Fruit fly (Drosophila melanogaster) whole organism, wandering third instar larva: ENCODE data around the gene Muc91C.
A peak's percentile ranks its signal among the peaks of the same experiment; 100 is the strongest.

Source experiments
- Abd-B ChIP-seq: fragments of >200 bp; optimal IDR thresholded peaks from 2 replicates; lab custom pipeline; 2017; ENCODE audit warnings: missing biosample characterization, missing genetic modification characterization
- CG32264 ChIP-seq: fragments of 200-800 bp; sonication (Bioruptor generic); optimal IDR thresholded peaks from 2 replicates; lab custom pipeline; 2016; ENCODE audit warnings: missing biosample characterization, missing genetic modification characterization
- CG9705 ChIP-seq: fragments of 200-800 bp; sonication (Bioruptor generic); optimal IDR thresholded peaks from 2 replicates; lab custom pipeline; 2018; ENCODE audit warnings: missing biosample characterization, mild to moderate bottlenecking, missing genetic modification characterization
- CrebA ChIP-seq: fragments of 200-800 bp; sonication (Bioruptor generic); optimal IDR thresholded peaks from 2 replicates; lab custom pipeline; 2016; ENCODE audit warnings: missing biosample characterization, mild to moderate bottlenecking, missing genetic modification characterization, borderline replicate concordance
- Dfd ChIP-seq: fragments of >200 bp; optimal IDR thresholded peaks from 2 replicates; lab custom pipeline; 2017; ENCODE audit warnings: missing biosample characterization, missing genetic modification characterization
- Dif ChIP-seq: fragments of 200-275, 200-300 bp; sonication (Bioruptor generic); optimal IDR thresholded peaks from 2 replicates; lab custom pipeline; 2018; ENCODE audit warnings: missing biosample characterization, missing genetic modification characterization; ENCODE audit not compliant: partially characterized antibody
- GATAd ChIP-seq: sonication (Bioruptor generic); optimal IDR thresholded peaks from 2 replicates; lab custom pipeline; 2016; ENCODE audit warnings: missing biosample characterization, missing genetic modification characterization
- HLH106 ChIP-seq: fragments of 200-800 bp; optimal IDR thresholded peaks from 3 replicates; lab custom pipeline; 2019; ENCODE audit warnings: missing biosample characterization, mild to moderate bottlenecking, missing genetic modification characterization, moderate library complexity
- Hnf4 ChIP-seq: fragments of 200-800 bp; sonication (Bioruptor generic); optimal IDR thresholded peaks from 2 replicates; lab custom pipeline; 2016; ENCODE audit warnings: missing biosample characterization, mild to moderate bottlenecking, missing genetic modification characterization
- Hr78 ChIP-seq: fragments of >200 bp; optimal IDR thresholded peaks from 2 replicates; lab custom pipeline; 2017; ENCODE audit warnings: missing biosample characterization, missing genetic modification characterization
- Hr83 ChIP-seq: fragments of 200-300 bp; sonication (Bioruptor generic); optimal IDR thresholded peaks from 2 replicates; lab custom pipeline; 2016; ENCODE audit warnings: missing biosample characterization, mild to moderate bottlenecking, missing genetic modification characterization, moderate library complexity; ENCODE audit not compliant: poor library complexity, severe bottlenecking
- Jra ChIP-seq: sonication (Bioruptor generic); optimal IDR thresholded peaks from 2 replicates; lab custom pipeline; 2016; ENCODE audit warnings: missing biosample characterization, missing genetic modification characterization
- Mio ChIP-seq: sonication (Bioruptor generic); optimal IDR thresholded peaks from 2 replicates; lab custom pipeline; 2016; ENCODE audit warnings: missing biosample characterization, missing genetic modification characterization
- Myc ChIP-seq: fragments of >200 bp; optimal IDR thresholded peaks from 2 replicates; lab custom pipeline; 2017
- N ChIP-seq: fragments of >200 bp; optimal IDR thresholded peaks from 2 replicates; lab custom pipeline; 2018; ENCODE audit warnings: missing biosample characterization, missing external identifiers, missing genetic modification characterization
- OdsH ChIP-seq: fragments of 200-800 bp; sonication (Bioruptor generic); optimal IDR thresholded peaks from 2 replicates; lab custom pipeline; 2016; ENCODE audit warnings: missing biosample characterization, mild to moderate bottlenecking, missing genetic modification characterization
- Rel ChIP-seq, 2 experiments: fragments of 200-800 bp; sonication (Bioruptor generic) in 1 of 2; optimal IDR thresholded peaks; 2 replicates in 1 of 2; 3 replicates in 1 of 2; lab custom pipeline; 2016 to 2019; ENCODE audit warnings: mild to moderate bottlenecking in 2 of 2, missing biosample characterization in 2 of 2, missing genetic modification characterization in 2 of 2, moderate library complexity in 1 of 2
- Sp1 ChIP-seq: fragments of 200-800 bp; sonication (Bioruptor generic); optimal IDR thresholded peaks from 3 replicates; lab custom pipeline; 2019; ENCODE audit warnings: missing biosample characterization, mild to moderate bottlenecking, missing genetic modification characterization, moderate library complexity
- Vsx2 ChIP-seq: fragments of 200-300, 225-300 bp; sonication (Bioruptor generic); optimal IDR thresholded peaks from 2 replicates; lab custom pipeline; 2018; ENCODE audit warnings: missing biosample characterization, missing genetic modification characterization; ENCODE audit not compliant: partially characterized antibody
- br ChIP-seq: fragments of 200-800 bp; sonication (Bioruptor generic); optimal IDR thresholded peaks from 2 replicates; lab custom pipeline; 2016; ENCODE audit warnings: missing biosample characterization, missing genetic modification characterization
- brk ChIP-seq: fragments of 200-800 bp; sonication (Bioruptor generic); optimal IDR thresholded peaks from 2 replicates; lab custom pipeline; 2016; ENCODE audit warnings: missing biosample characterization, mild to moderate bottlenecking, missing genetic modification characterization
- dl ChIP-seq, 2 experiments: fragments of 175-275, 200-275 bp in 1 of 2; fragments of 200-275 bp in 1 of 2; sonication (Bioruptor generic); optimal IDR thresholded peaks; lab custom pipeline; 2018; ENCODE audit warnings: mild to moderate bottlenecking in 2 of 2, missing biosample characterization in 2 of 2, missing genetic modification characterization in 2 of 2, moderate library complexity in 2 of 2; ENCODE audit not compliant: partially characterized antibody in 2 of 2, insufficient read depth in 1 of 2
- dmrt93B ChIP-seq: fragments of 200-800 bp; sonication (Bioruptor generic); optimal IDR thresholded peaks from 2 replicates; lab custom pipeline; 2018; ENCODE audit warnings: missing biosample characterization, mild to moderate bottlenecking, missing genetic modification characterization
- dsf ChIP-seq: sonication (Bioruptor generic); optimal IDR thresholded peaks from 2 replicates; lab custom pipeline; 2016; ENCODE audit warnings: missing biosample characterization, missing genetic modification characterization, borderline replicate concordance
- ey ChIP-seq: fragments of 200-800 bp; sonication (Bioruptor generic); optimal IDR thresholded peaks from 2 replicates; lab custom pipeline; 2016; ENCODE audit warnings: missing biosample characterization, missing genetic modification characterization
- foxo ChIP-seq, 2 experiments: fragments of 200-800 bp; sonication (Bioruptor generic); optimal IDR thresholded peaks; 2 replicates in 1 of 2; 3 replicates in 1 of 2; lab custom pipeline; 2016 to 2017; ENCODE audit warnings: missing biosample characterization in 2 of 2, missing genetic modification characterization in 2 of 2
- fru ChIP-seq: fragments of 200-800 bp; sonication (Bioruptor generic); optimal IDR thresholded peaks from 3 replicates; lab custom pipeline; 2016; ENCODE audit warnings: missing biosample characterization, mild to moderate bottlenecking, missing genetic modification characterization
- h ChIP-seq: fragments of 200-800 bp; sonication (Bioruptor generic); optimal IDR thresholded peaks from 3 replicates; lab custom pipeline; 2016; ENCODE audit warnings: missing biosample characterization, mild to moderate bottlenecking, missing genetic modification characterization
- jim ChIP-seq: fragments of 175-275, 200-325 bp; sonication (Bioruptor generic); optimal IDR thresholded peaks from 2 replicates; lab custom pipeline; 2016; ENCODE audit warnings: missing biosample characterization, mild to moderate bottlenecking, missing genetic modification characterization
- lola ChIP-seq: fragments of >200 bp; optimal IDR thresholded peaks from 2 replicates; lab custom pipeline; 2017; ENCODE audit warnings: missing biosample characterization, missing genetic modification characterization
- pan ChIP-seq: fragments of >200 bp; optimal IDR thresholded peaks from 2 replicates; lab custom pipeline; 2017
- psq ChIP-seq: fragments of 200-800 bp; sonication (Bioruptor generic); optimal IDR thresholded peaks from 3 replicates; lab custom pipeline; 2017; ENCODE audit warnings: missing biosample characterization, mild to moderate bottlenecking, missing genetic modification characterization, moderate library complexity
- rgr ChIP-seq: fragments of 200-800 bp; sonication (Bioruptor generic); optimal IDR thresholded peaks from 3 replicates; lab custom pipeline; 2016; ENCODE audit warnings: missing biosample characterization, mild to moderate bottlenecking, missing genetic modification characterization
- sage ChIP-seq: fragments of 200-800 bp; sonication (Bioruptor generic); optimal IDR thresholded peaks from 2 replicates; lab custom pipeline; 2016; ENCODE audit warnings: missing biosample characterization, mild to moderate bottlenecking, missing genetic modification characterization
- sv ChIP-seq: fragments of 200-800 bp; sonication (Bioruptor generic); optimal IDR thresholded peaks from 3 replicates; lab custom pipeline; 2016; ENCODE audit warnings: missing biosample characterization, missing genetic modification characterization
- tai ChIP-seq: sonication (Bioruptor generic); optimal IDR thresholded peaks from 2 replicates; lab custom pipeline; 2016; ENCODE audit warnings: missing biosample characterization, missing genetic modification characterization
- usp ChIP-seq: fragments of >200 bp; optimal IDR thresholded peaks from 2 replicates; lab custom pipeline; 2017; ENCODE audit warnings: missing biosample characterization, missing genetic modification characterization
- woc ChIP-seq: sonication (Bioruptor generic); optimal IDR thresholded peaks from 2 replicates; lab custom pipeline; 2016; ENCODE audit warnings: missing biosample characterization, mild to moderate bottlenecking, missing genetic modification characterization

Muc91C gene

DNA sequence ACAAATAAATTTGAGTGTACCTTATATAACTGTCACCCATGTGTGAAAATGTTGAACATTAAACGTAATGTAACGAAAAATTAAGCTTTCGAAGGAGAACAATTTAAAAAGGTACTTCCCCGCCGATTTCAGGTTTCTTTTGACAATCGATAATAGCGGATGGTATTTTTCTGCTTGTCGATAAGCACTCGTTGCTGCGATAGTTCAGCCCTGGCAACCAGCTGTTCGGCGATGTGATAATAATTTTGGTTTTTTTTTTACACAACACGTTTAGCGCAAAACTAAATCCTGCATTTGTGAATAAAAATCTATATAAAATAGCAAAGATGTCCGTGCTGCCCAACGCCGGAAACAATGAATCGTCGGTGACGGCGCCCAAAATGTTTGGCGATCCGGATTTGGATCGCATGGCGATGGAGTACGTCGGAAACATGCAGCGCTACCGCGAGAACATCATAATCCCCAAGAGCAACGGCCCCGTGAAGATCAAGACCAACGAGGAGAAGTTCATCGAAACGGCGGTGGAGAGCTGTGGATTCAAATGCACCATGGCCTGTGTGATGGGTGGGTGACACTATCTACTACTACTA, 24.8 kb downstream of the Muc91C start, which contains the start of gene CG31229:
Gene CG31229, plus strand, starts transcription at position 194 of the 590 bp plus-strand sequence.
- no peak for TF ChIP-seq dmrt93B
- TF ChIP-seq Rel (GFP tag; optimal IDR thresholded peaks at IDR 0.05; lab: Kevin White, UChicago), result no peak
- TF ChIP-seq Rel (tag; optimal IDR thresholded peaks at IDR 0.05; lab: Kevin White, UChicago), result peak; percentile 98

DNA sequence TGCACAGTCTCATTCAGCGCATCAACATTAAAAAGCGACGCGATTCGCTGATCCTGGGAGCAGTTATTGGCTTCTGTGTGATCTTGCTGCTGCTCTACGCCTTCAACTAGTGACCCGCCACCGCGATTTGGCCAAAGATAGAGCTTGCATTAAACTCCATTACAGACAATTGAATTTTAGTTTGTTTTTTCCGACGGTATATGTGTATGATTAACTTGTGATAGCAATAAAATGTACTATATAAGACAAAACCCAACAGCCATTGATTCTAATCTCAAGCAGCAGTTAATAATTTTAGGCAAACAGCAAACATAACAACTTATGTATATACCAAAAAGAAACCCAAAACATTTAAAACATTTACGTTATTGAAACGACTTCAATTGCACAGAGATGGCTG, 27.5 kb downstream of the Muc91C start, which contains the start of gene CG31231:
Gene CG31231, plus strand, starts transcription at position 301 of the 400 bp plus-strand sequence.
- TF ChIP-seq Rel (GFP tag; optimal IDR thresholded peaks at IDR 0.05; lab: Kevin White, UChicago) (no peak), Rel (tag; optimal IDR thresholded peaks at IDR 0.05; lab: Kevin White, UChicago) (no peak), GATAd (GFP tag; lab: Kevin White, UChicago) (no peak), Dif (GFP tag; lab: Kevin White, UChicago) (no peak), br (no peak), brk (GFP tag; lab: Kevin White, UChicago) (no peak), Hr83 (GFP tag; lab: Kevin White, UChicago) (no peak)

DNA sequence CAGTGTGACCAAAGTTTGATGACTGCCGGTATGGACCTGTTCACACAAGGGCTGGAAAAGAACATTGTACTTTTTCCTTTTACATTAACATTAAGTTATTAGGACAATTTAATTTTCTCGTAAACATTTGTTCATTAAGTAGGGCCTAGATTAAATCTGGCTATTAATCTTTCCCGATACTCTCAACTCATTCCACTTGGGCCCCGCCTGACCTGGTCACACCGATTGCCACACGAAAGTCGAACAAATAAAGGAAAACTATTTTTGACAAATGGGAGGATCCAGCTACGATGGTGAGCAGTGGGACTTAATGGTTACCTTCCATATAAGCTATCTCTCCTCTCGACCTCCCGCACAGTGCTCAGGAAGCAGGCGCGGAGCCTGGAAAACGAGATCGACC, 29.0 kb downstream of the Muc91C start, which contains the start of the genes Cpsf73 and Gos28:
Gene Cpsf73, minus strand, starts transcription at position 28 of the 400 bp plus-strand sequence.
Gene Gos28, plus strand, starts transcription at position 214 of the 400 bp plus-strand sequence.
- no peak for TF ChIP-seq sv (GFP tag; lab: Kevin White, UChicago)
- no peak for TF ChIP-seq Dfd (GFP tag; lab: Kevin White, UChicago)
- TF ChIP-seq OdsH (GFP tag; lab: Kevin White, UChicago), result no peak
- no peak for TF ChIP-seq dmrt93B
- peak; percentile 39 for TF ChIP-seq h
- no peak for TF ChIP-seq Jra (GFP tag; lab: Kevin White, UChicago)
- peak; percentile 23 for TF ChIP-seq Sp1 (GFP tag; lab: Kevin White, UChicago)
- TF ChIP-seq foxo (GFP tag; optimal IDR thresholded peaks at IDR 0.05; lab: Kevin White, UChicago), result peak in 1 of 2 experiments; percentile 5
- no peak for TF ChIP-seq sage (GFP tag; lab: Kevin White, UChicago)
- no peak for TF ChIP-seq ey (GFP tag; lab: Kevin White, UChicago)
- no peak for TF ChIP-seq usp (GFP tag; lab: Kevin White, UChicago)
- no peak for TF ChIP-seq Rel (GFP tag; optimal IDR thresholded peaks at IDR 0.05; lab: Kevin White, UChicago)
- peak; percentile 30 for TF ChIP-seq Rel (tag; optimal IDR thresholded peaks at IDR 0.05; lab: Kevin White, UChicago)
- TF ChIP-seq dsf, result no peak
- no peak for TF ChIP-seq tai (GFP tag; lab: Kevin White, UChicago)
- TF ChIP-seq Vsx2 (GFP tag; lab: Kevin White, UChicago), result no peak
- TF ChIP-seq CrebA (GFP tag; lab: Kevin White, UChicago), result no peak
- TF ChIP-seq Dif (GFP tag; lab: Kevin White, UChicago), result no peak
- TF ChIP-seq CG32264 (GFP tag; lab: Kevin White, UChicago), result no peak
- TF ChIP-seq jim (GFP tag; lab: Kevin White, UChicago), result no peak
- peak; percentile 53 for TF ChIP-seq rgr
- TF ChIP-seq CG9705 (GFP tag; lab: Kevin White, UChicago), result no peak
- no peak for TF ChIP-seq Myc (lab: Kevin White, UChicago)
- no peak for TF ChIP-seq lola (GFP tag; lab: Kevin White, UChicago)
- TF ChIP-seq Hr78 (GFP tag; lab: Kevin White, UChicago), result no peak
- no peak for TF ChIP-seq br
- TF ChIP-seq pan, result no peak
- no peak for TF ChIP-seq brk (GFP tag; lab: Kevin White, UChicago)
- TF ChIP-seq N, result no peak
- no peak for TF ChIP-seq dl (GFP tag; optimal IDR thresholded peaks at IDR 0.05; lab: Kevin White, UChicago; ENCODE audit: insufficient read depth in 1 of 2, partially characterized antibody in 2 of 2)
- no peak for TF ChIP-seq Mio (GFP tag; lab: Kevin White, UChicago)
- no peak for TF ChIP-seq GATAd (GFP tag; lab: Kevin White, UChicago)
- TF ChIP-seq Hnf4 (GFP tag; lab: Kevin White, UChicago), result no peak
- TF ChIP-seq woc (GFP tag; lab: Kevin White, UChicago), result peak; percentile 39
- TF ChIP-seq fru (GFP tag; lab: Kevin White, UChicago), result no peak
- peak; percentile 13 for TF ChIP-seq HLH106 (tag; lab: Kevin White, UChicago)
- no peak for TF ChIP-seq Hr83 (GFP tag; lab: Kevin White, UChicago)
- no peak for TF ChIP-seq psq (GFP tag; lab: Kevin White, UChicago)
- no peak for TF ChIP-seq Abd-B (GFP tag; lab: Kevin White, UChicago)
